Worm (Caenorhabditis elegans) whole organism, L3 larva: ENCODE results near the gene algn-9.

Source experiments
- R02D3.7 ChIP-seq: fragments of 150-350 bp; optimal IDR thresholded peaks from 2 replicates; lab custom pipeline; 2014; ENCODE audit warnings: missing biosample characterization, missing genetic modification characterization
- aly-2 ChIP-seq: fragments of 150-350 bp; optimal IDR thresholded peaks from 2 replicates; lab custom pipeline; 2014; ENCODE audit warnings: missing biosample characterization, missing genetic modification characterization
- ama-1 ChIP-seq: fragments of 150-350 bp; optimal IDR thresholded peaks from 2 replicates; lab custom pipeline; 2018
- ceh-16 ChIP-seq: sonication (generic microtip); optimal IDR thresholded peaks from 2 replicates; lab custom pipeline; 2017; ENCODE audit warnings: missing biosample characterization, missing genetic modification characterization
- ceh-28 ChIP-seq: fragments of 150-350 bp; optimal IDR thresholded peaks from 2 replicates; lab custom pipeline; 2014; ENCODE audit warnings: missing biosample characterization, missing genetic modification reagents, missing genetic modification characterization
- ceh-82 ChIP-seq: fragments of 150-350 bp; optimal IDR thresholded peaks from 2 replicates; lab custom pipeline; 2014; ENCODE audit warnings: missing biosample characterization, missing genetic modification characterization
- ceh-9 ChIP-seq: sonication (generic microtip); optimal IDR thresholded peaks from 2 replicates; lab custom pipeline; 2018; ENCODE audit warnings: missing biosample characterization, missing genetic modification characterization
- egl-27 ChIP-seq: sonication (generic microtip); optimal IDR thresholded peaks from 4 replicates; lab custom pipeline; 2017; ENCODE audit warnings: missing biosample characterization, missing genetic modification reagents, missing genetic modification characterization
- egl-5 ChIP-seq: fragments of 150-350 bp; optimal IDR thresholded peaks from 2 replicates; lab custom pipeline; 2017; ENCODE audit warnings: missing biosample characterization, missing genetic modification reagents, missing genetic modification characterization, inconsistent platforms
- elt-1 ChIP-seq: fragments of 150-350 bp; optimal IDR thresholded peaks from 2 replicates; lab custom pipeline; 2014; ENCODE audit warnings: missing biosample characterization, missing genetic modification characterization
- elt-2 ChIP-seq: sonication (generic microtip); optimal IDR thresholded peaks from 2 replicates; lab custom pipeline; 2016; ENCODE audit warnings: missing genetic modification reagents, mild to moderate bottlenecking, missing genetic modification characterization, missing compliant biosample characterization
- elt-3 ChIP-seq, 3 experiments: fragments of 150-350 bp in 1 of 3; sonication (generic microtip) in 2 of 3; optimal IDR thresholded peaks; 2 replicates in 2 of 3; 4 replicates in 1 of 3; lab custom pipeline; 2014 to 2017; ENCODE audit warnings: missing biosample characterization in 3 of 3, missing genetic modification characterization in 3 of 3
- eor-1 ChIP-seq, 2 experiments: fragments of 150-350 bp; optimal IDR thresholded peaks; 2 replicates each; lab custom pipeline; 2014 to 2018; ENCODE audit warnings: missing biosample characterization in 2 of 2, missing genetic modification characterization in 2 of 2
- fkh-10 ChIP-seq: sonication (generic microtip); optimal IDR thresholded peaks from 2 replicates; lab custom pipeline; 2017; ENCODE audit warnings: missing biosample characterization, missing genetic modification reagents, missing genetic modification characterization
- fos-1 ChIP-seq: fragments of 150-350 bp; optimal IDR thresholded peaks from 2 replicates; lab custom pipeline; 2014; ENCODE audit warnings: missing biosample characterization, missing genetic modification characterization
- hmg-11 ChIP-seq: sonication (generic microtip); optimal IDR thresholded peaks from 2 replicates; lab custom pipeline; 2016; ENCODE audit warnings: missing genetic modification characterization, missing compliant biosample characterization
- jun-1 ChIP-seq: fragments of 150-350 bp; optimal IDR thresholded peaks from 2 replicates; lab custom pipeline; 2014; ENCODE audit warnings: missing biosample characterization, missing genetic modification reagents, missing genetic modification characterization
- lin-15B ChIP-seq: fragments of 150-350 bp; optimal IDR thresholded peaks from 2 replicates; lab custom pipeline; 2014; ENCODE audit warnings: missing biosample characterization, missing genetic modification characterization
- lin-39 ChIP-seq: fragments of 150-350 bp; optimal IDR thresholded peaks from 2 replicates; lab custom pipeline; 2018; ENCODE audit warnings: missing biosample characterization, missing genetic modification reagents, missing genetic modification characterization
- lsy-12 ChIP-seq: sonication (generic microtip); optimal IDR thresholded peaks from 2 replicates; lab custom pipeline; 2016; ENCODE audit warnings: mild to moderate bottlenecking, missing genetic modification characterization, missing compliant biosample characterization
- mdl-1 ChIP-seq: fragments of 150-350 bp; optimal IDR thresholded peaks from 2 replicates; lab custom pipeline; 2014; ENCODE audit warnings: missing biosample characterization, missing genetic modification characterization
- mml-1 ChIP-seq: fragments of 150-350 bp; sonication (generic microtip); optimal IDR thresholded peaks from 3 replicates; lab custom pipeline; 2014; ENCODE audit warnings: missing biosample characterization, missing genetic modification characterization
- nfya-1 ChIP-seq: sonication (generic microtip); optimal IDR thresholded peaks from 2 replicates; lab custom pipeline; 2017; ENCODE audit warnings: missing genetic modification characterization, mild to moderate bottlenecking, missing compliant biosample characterization, antibody characterized with exemption, moderate library complexity; ENCODE audit not compliant: insufficient read depth
- nhr-12 ChIP-seq: fragments of 150-350 bp; optimal IDR thresholded peaks from 2 replicates; lab custom pipeline; 2014; ENCODE audit warnings: missing biosample characterization, missing genetic modification characterization
- nhr-23 ChIP-seq: fragments of 150-350 bp; optimal IDR thresholded peaks from 2 replicates; lab custom pipeline; 2014; ENCODE audit warnings: missing biosample characterization, missing genetic modification reagents, missing genetic modification characterization
- nhr-237 ChIP-seq: fragments of 150-350 bp; optimal IDR thresholded peaks from 2 replicates; lab custom pipeline; 2014; ENCODE audit warnings: missing biosample characterization, missing genetic modification characterization
- nhr-25 ChIP-seq: sonication (generic microtip); optimal IDR thresholded peaks from 2 replicates; lab custom pipeline; 2017; ENCODE audit warnings: missing biosample characterization, missing genetic modification characterization
- nhr-28 ChIP-seq: fragments of 150-350 bp; optimal IDR thresholded peaks from 2 replicates; lab custom pipeline; 2014; ENCODE audit warnings: missing biosample characterization, missing genetic modification characterization
- nhr-43 ChIP-seq: sonication (generic microtip); optimal IDR thresholded peaks from 2 replicates; lab custom pipeline; 2016; ENCODE audit warnings: mild to moderate bottlenecking, missing genetic modification characterization, missing compliant biosample characterization; ENCODE audit not compliant: poor library complexity, severe bottlenecking
- nhr-76 ChIP-seq: fragments of 150-350 bp; sonication (generic microtip); optimal IDR thresholded peaks from 5 replicates; lab custom pipeline; 2014; ENCODE audit warnings: missing biosample characterization, missing genetic modification characterization
- nhr-77 ChIP-seq: fragments of 150-350 bp; optimal IDR thresholded peaks from 2 replicates; lab custom pipeline; 2014; ENCODE audit warnings: missing biosample characterization, missing genetic modification characterization
- pha-4 ChIP-seq: fragments of 150-350 bp; optimal IDR thresholded peaks from 2 replicates; lab custom pipeline; 2014; ENCODE audit warnings: missing biosample characterization, missing genetic modification reagents, missing genetic modification characterization
- pqm-1 ChIP-seq: fragments of 150-350 bp; optimal IDR thresholded peaks from 2 replicates; lab custom pipeline; 2017; ENCODE audit warnings: missing biosample characterization, missing genetic modification characterization, inconsistent platforms
- sea-2 ChIP-seq: fragments of 150-350 bp; sonication (generic microtip); optimal IDR thresholded peaks from 4 replicates; lab custom pipeline; 2014; ENCODE audit warnings: missing biosample characterization, missing genetic modification reagents, missing genetic modification characterization
- skn-1 ChIP-seq: fragments of 150-350 bp; optimal IDR thresholded peaks from 2 replicates; lab custom pipeline; 2014; ENCODE audit warnings: missing biosample characterization, missing genetic modification characterization
- snpc-4 ChIP-seq: fragments of 150-350 bp; optimal IDR thresholded peaks from 2 replicates; lab custom pipeline; 2014; ENCODE audit warnings: missing biosample characterization, missing genetic modification characterization
- tbx-2 ChIP-seq: sonication (generic microtip); optimal IDR thresholded peaks from 2 replicates; lab custom pipeline; 2016; ENCODE audit warnings: mild to moderate bottlenecking, missing genetic modification characterization, missing compliant biosample characterization
- unc-39 ChIP-seq: sonication (generic microtip); optimal IDR thresholded peaks from 4 replicates; lab custom pipeline; 2017; ENCODE audit warnings: missing biosample characterization, missing genetic modification characterization
- unc-62 ChIP-seq: fragments of 150-350 bp; sonication (generic microtip); optimal IDR thresholded peaks from 4 replicates; lab custom pipeline; 2014; ENCODE audit warnings: missing biosample characterization, missing genetic modification reagents, missing genetic modification characterization
- zag-1 ChIP-seq: fragments of 150-350 bp; optimal IDR thresholded peaks from 2 replicates; lab custom pipeline; 2014; ENCODE audit warnings: missing biosample characterization, missing genetic modification characterization
- ztf-11 ChIP-seq: fragments of 150-350 bp; optimal IDR thresholded peaks from 2 replicates; lab custom pipeline; 2014; ENCODE audit warnings: missing biosample characterization, missing genetic modification characterization
- ztf-4 ChIP-seq: fragments of 150-350 bp; optimal IDR thresholded peaks from 2 replicates; lab custom pipeline; 2014; ENCODE audit warnings: missing biosample characterization, missing genetic modification characterization

Gene algn-9

ce11 chrII:10584036-10584435 lies at the start of gene algn-9:
algn-9 (plus strand) TSS chrII:10584336.
- TF ChIP-seq ama-1 (lab: Kevin White, UChicago) (no peak), egl-27 (no peak), pha-4 (tag; lab: Kevin White, UChicago) (no peak), ceh-82 (tag; lab: Kevin White, UChicago) (no peak), lin-15B (tag; lab: Kevin White, UChicago) (no peak), lsy-12 (tag; lab: Kevin White, UChicago) (no peak), unc-39 (no peak), ceh-16 (no peak), nhr-43 (tag; lab: Kevin White, UChicago) (no peak), fkh-10 (GFP tag; lab: Kevin White, UChicago) (no peak), ceh-9 (no peak), tbx-2 (tag; lab: Kevin White, UChicago) (no peak)

ce11 chrII:10537571-10537970 lies 46.6 kb upstream of the algn-9 start, which contains the start of gene R166.2:
R166.2 (minus strand) TSS chrII:10537671.
- TF ChIP-seq mdl-1 (tag; lab: Kevin White, UChicago) (no peak), nhr-12 (tag; lab: Kevin White, UChicago) (no peak), lsy-12 (tag; lab: Kevin White, UChicago) (no peak), skn-1 (tag; lab: Kevin White, UChicago) (no peak), unc-39 (no peak)

ce11 chrII:10537988-10538387 lies 46.1 kb upstream of the algn-9 start:
- TF ChIP-seq nfya-1 (tag; lab: Kevin White, UChicago) (peak; percentile 50), egl-5 (peak; percentile 16), ztf-4 (no peak), R02D3.7 (peak; percentile 14), lsy-12 (tag; lab: Kevin White, UChicago) (peak; percentile 51), unc-62 (no peak), nhr-43 (tag; lab: Kevin White, UChicago) (peak; percentile 79), hmg-11 (peak; percentile 30), lin-15B (tag; lab: Kevin White, UChicago) (peak; percentile 39), ceh-28 (tag; lab: Kevin White, UChicago) (no peak), nhr-23 (peak; percentile 64), elt-2 (tag; lab: Kevin White, UChicago) (peak; percentile 28), pha-4 (tag; lab: Kevin White, UChicago) (peak; percentile 61)

- TF ChIP-seq lsy-12 (tag; lab: Kevin White, UChicago) = no peak
- no peak for TF ChIP-seq eor-1 (tag; optimal IDR thresholded peaks at IDR 0.05; lab: Kevin White, UChicago)
- no peak for TF ChIP-seq R02D3.7
- no peak for TF ChIP-seq nhr-76 (tag; lab: Kevin White, UChicago)
- TF ChIP-seq fos-1 (tag; lab: Kevin White, UChicago) = no peak
- no peak for TF ChIP-seq ztf-11 (tag; lab: Kevin White, UChicago)
- TF ChIP-seq nhr-43 (tag; lab: Kevin White, UChicago) = no peak
- no peak for TF ChIP-seq fkh-10 (GFP tag; lab: Kevin White, UChicago)
- no peak for TF ChIP-seq pqm-1 (tag; lab: Kevin White, UChicago)
- TF ChIP-seq lin-39 = no peak
- TF ChIP-seq aly-2 (tag; lab: Kevin White, UChicago) = no peak
- TF ChIP-seq skn-1 (tag; lab: Kevin White, UChicago) = no peak
- TF ChIP-seq nhr-25 (tag; lab: Kevin White, UChicago) = no peak
- no peak for TF ChIP-seq elt-1
- no peak for TF ChIP-seq ceh-28 (tag; lab: Kevin White, UChicago)
- TF ChIP-seq nhr-237 (tag; lab: Kevin White, UChicago) = no peak
- TF ChIP-seq, all 47 proteins: peak for 0
Measured at ce11 chrII:10539232-10539631, 44.9 kb upstream of the algn-9 start, which contains the start of gene R166.3. R166.3 (minus strand) TSS chrII:10539332.

- TF ChIP-seq jun-1 (peak; percentile 57), nhr-12 (tag; lab: Kevin White, UChicago) (no peak), ceh-16 (no peak), R02D3.7 (peak; percentile 96), egl-27 (no peak), zag-1 (tag; lab: Kevin White, UChicago) (no peak), ceh-28 (tag; lab: Kevin White, UChicago) (peak; percentile 34), mdl-1 (tag; lab: Kevin White, UChicago) (no peak), elt-3 (tag; optimal IDR thresholded peaks at IDR 0.05; lab: Kevin White, UChicago) (no peak), ztf-11 (tag; lab: Kevin White, UChicago) (no peak), nhr-23 (peak; percentile 79), nhr-77 (tag; lab: Kevin White, UChicago) (no peak), lsy-12 (tag; lab: Kevin White, UChicago) (peak; percentile 95), skn-1 (tag; lab: Kevin White, UChicago) (peak; percentile 74), pha-4 (tag; lab: Kevin White, UChicago) (peak; percentile 91), sea-2 (GFP tag; lab: Kevin White, UChicago) (no peak), snpc-4 (tag; lab: Kevin White, UChicago) (no peak), mml-1 (tag; lab: Kevin White, UChicago) (no peak), ceh-9 (no peak), egl-5 (no peak), nhr-237 (tag; lab: Kevin White, UChicago) (no peak), nhr-28 (peak; percentile 29), ama-1 (lab: Kevin White, UChicago) (peak; percentile 97), nhr-43 (tag; lab: Kevin White, UChicago) (peak; percentile 79)
Measured at ce11 chrII:10541923-10542486, 42.1 kb upstream of the algn-9 start, which contains the start of gene pro-1. pro-1 (minus strand) TSS chrII:10541996.
